Worm (Caenorhabditis elegans) whole organism, L1 larva: Measurements from ENCODE around the gene drr-1.

Experiments used
- C04F5.9 ChIP-seq: sonication (generic microtip); optimal IDR thresholded peaks from 2 replicates; lab custom pipeline; 2016; ENCODE audit warnings: missing genetic modification characterization, missing compliant biosample characterization
- C34B4.2 ChIP-seq: sonication (generic microtip); optimal IDR thresholded peaks from 2 replicates; lab custom pipeline; 2017; ENCODE audit warnings: mild to moderate bottlenecking, missing genetic modification characterization, missing compliant biosample characterization
- F16B12.6 ChIP-seq: fragments of 150-350 bp; optimal IDR thresholded peaks from 2 replicates; lab custom pipeline; 2014; ENCODE audit warnings: missing biosample characterization, missing genetic modification characterization
- aha-1 ChIP-seq: fragments of 150-350 bp; optimal IDR thresholded peaks from 2 replicates; lab custom pipeline; 2014; ENCODE audit warnings: missing biosample characterization, missing genetic modification characterization
- alr-1 ChIP-seq: fragments of 200-800 bp; sonication (Bioruptor generic); optimal IDR thresholded peaks from 2 replicates; lab custom pipeline; 2018; ENCODE audit warnings: borderline replicate concordance, mild to moderate bottlenecking, missing genetic modification characterization, missing compliant biosample characterization
- blmp-1 ChIP-seq: fragments of 150-350 bp; optimal IDR thresholded peaks from 2 replicates; lab custom pipeline; 2014; ENCODE audit warnings: missing biosample characterization, missing genetic modification characterization
- ceh-63 ChIP-seq: fragments of 200-800 bp; sonication (Bioruptor generic); optimal IDR thresholded peaks from 2 replicates; lab custom pipeline; 2018; ENCODE audit warnings: mild to moderate bottlenecking, missing genetic modification characterization, missing compliant biosample characterization
- ceh-8 ChIP-seq: fragments of 200-800 bp; sonication (Bioruptor generic); optimal IDR thresholded peaks from 2 replicates; lab custom pipeline; 2018; ENCODE audit warnings: mild to moderate bottlenecking, missing genetic modification characterization, moderate library complexity, missing compliant biosample characterization
- ceh-88 ChIP-seq: fragments of 200-800 bp; sonication (Bioruptor generic); IDR thresholded peaks from 2 replicates; pipeline ENCODE4 v1.3.6; 2022; ENCODE audit warnings: missing genetic modification characterization, missing compliant biosample characterization
- ceh-90 ChIP-seq: sonication (generic microtip); optimal IDR thresholded peaks from 2 replicates; lab custom pipeline; 2016; ENCODE audit warnings: missing genetic modification characterization, missing compliant biosample characterization
- ces-1 ChIP-seq: fragments of 150-350 bp; optimal IDR thresholded peaks from 2 replicates; lab custom pipeline; 2014; ENCODE audit warnings: missing biosample characterization, missing genetic modification reagents, missing genetic modification characterization
- dsc-1 ChIP-seq: sonication (generic microtip); optimal IDR thresholded peaks from 2 replicates; lab custom pipeline; 2016; ENCODE audit warnings: mild to moderate bottlenecking, missing genetic modification characterization, missing compliant biosample characterization
- efl-3 ChIP-seq: fragments of 200-800 bp; sonication (Bioruptor generic); optimal IDR thresholded peaks from 2 replicates; lab custom pipeline; 2018; ENCODE audit warnings: mild to moderate bottlenecking, missing genetic modification characterization, missing compliant biosample characterization
- fkh-4 ChIP-seq: sonication (generic microtip); optimal IDR thresholded peaks from 2 replicates; lab custom pipeline; 2016; ENCODE audit warnings: missing compliant biosample characterization, missing genetic modification characterization, borderline replicate concordance
- fkh-8 ChIP-seq: sonication (generic microtip); optimal IDR thresholded peaks from 2 replicates; lab custom pipeline; 2016; ENCODE audit warnings: mild to moderate bottlenecking, missing genetic modification characterization, missing compliant biosample characterization
- fos-1 ChIP-seq: fragments of 150-350 bp; optimal IDR thresholded peaks from 2 replicates; lab custom pipeline; 2014; ENCODE audit warnings: missing biosample characterization, missing genetic modification characterization
- hlh-17 ChIP-seq: fragments of 200-800 bp; sonication (Bioruptor generic); optimal IDR thresholded peaks from 2 replicates; lab custom pipeline; 2018; ENCODE audit warnings: missing genetic modification characterization, mild to moderate bottlenecking, missing compliant biosample characterization, moderate library complexity, borderline replicate concordance
- isw-1 ChIP-seq: fragments of 200-800 bp; sonication (Bioruptor generic); IDR thresholded peaks from 2 replicates; pipeline ENCODE4 v1.3.6; 2022; ENCODE audit warnings: missing genetic modification characterization, missing compliant biosample characterization
- lin-13 ChIP-seq: fragments of 150-350 bp; optimal IDR thresholded peaks from 2 replicates; lab custom pipeline; 2014; ENCODE audit warnings: missing biosample characterization, missing genetic modification reagents, missing genetic modification characterization
- lin-14 ChIP-seq: fragments of 200-800 bp; sonication (Bioruptor generic); optimal IDR thresholded peaks from 2 replicates; lab custom pipeline; 2018; ENCODE audit warnings: mild to moderate bottlenecking, missing genetic modification characterization, moderate library complexity, missing compliant biosample characterization
- lin-39 ChIP-seq: fragments of 150-350 bp; optimal IDR thresholded peaks from 2 replicates; lab custom pipeline; 2014; ENCODE audit warnings: missing biosample characterization, missing genetic modification reagents, missing genetic modification characterization
- lir-3 ChIP-seq: sonication (generic microtip); optimal IDR thresholded peaks from 2 replicates; lab custom pipeline; 2016; ENCODE audit warnings: mild to moderate bottlenecking, missing genetic modification characterization, moderate library complexity, missing compliant biosample characterization; ENCODE audit not compliant: poor library complexity
- mab-9 ChIP-seq: fragments of 200-800 bp; sonication (Bioruptor generic); IDR thresholded peaks from 2 replicates; pipeline ENCODE4 v1.3.6; 2022; ENCODE audit warnings: missing genetic modification reagents, missing genetic modification characterization, missing compliant biosample characterization
- mef-2 ChIP-seq: fragments of 150-350 bp; optimal IDR thresholded peaks from 2 replicates; lab custom pipeline; 2014; ENCODE audit warnings: missing biosample characterization, missing genetic modification characterization
- mep-1 ChIP-seq: fragments of 150-350 bp; optimal IDR thresholded peaks from 2 replicates; lab custom pipeline; 2014; ENCODE audit warnings: missing biosample characterization, missing genetic modification characterization
- nhr-11 ChIP-seq: fragments of 150-350 bp; optimal IDR thresholded peaks from 2 replicates; lab custom pipeline; 2014; ENCODE audit warnings: missing biosample characterization, missing genetic modification characterization
- nhr-12 ChIP-seq: sonication (generic microtip); optimal IDR thresholded peaks from 2 replicates; lab custom pipeline; 2017; ENCODE audit warnings: missing biosample characterization, missing genetic modification characterization
- nhr-19 ChIP-seq: fragments of 200-800 bp; sonication (Bioruptor generic); conservative IDR thresholded peaks from 2 replicates; pipeline ENCODE4 v1.3.6; 2022; ENCODE audit warnings: missing genetic modification characterization, missing compliant biosample characterization
- nhr-20 ChIP-seq: sonication (generic microtip); optimal IDR thresholded peaks from 2 replicates; lab custom pipeline; 2016; ENCODE audit warnings: mild to moderate bottlenecking, missing genetic modification characterization, missing compliant biosample characterization
- nhr-237 ChIP-seq: fragments of 150-350 bp; optimal IDR thresholded peaks from 2 replicates; lab custom pipeline; 2014; ENCODE audit warnings: missing biosample characterization, missing genetic modification characterization
- nhr-28 ChIP-seq: fragments of 150-350 bp; optimal IDR thresholded peaks from 2 replicates; lab custom pipeline; 2014; ENCODE audit warnings: missing biosample characterization, missing genetic modification characterization
- nhr-47 ChIP-seq: sonication (generic microtip); optimal IDR thresholded peaks from 2 replicates; lab custom pipeline; 2016; ENCODE audit warnings: mild to moderate bottlenecking, missing genetic modification characterization, moderate library complexity, missing compliant biosample characterization
- nhr-71 ChIP-seq: sonication (generic microtip); optimal IDR thresholded peaks from 2 replicates; lab custom pipeline; 2016; ENCODE audit warnings: mild to moderate bottlenecking, missing genetic modification characterization, moderate library complexity, missing compliant biosample characterization
- nhr-76 ChIP-seq: sonication (generic microtip); optimal IDR thresholded peaks from 2 replicates; lab custom pipeline; 2017; ENCODE audit warnings: missing biosample characterization, missing genetic modification characterization
- nhr-84 ChIP-seq: sonication (generic microtip); optimal IDR thresholded peaks from 2 replicates; lab custom pipeline; 2017; ENCODE audit warnings: missing biosample characterization, missing genetic modification characterization
- nhr-85 ChIP-seq: sonication (generic microtip); peaks from one replicate; lab custom pipeline; 2016; ENCODE audit warnings: missing genetic modification characterization, inconsistent platforms, missing compliant biosample characterization
- pag-3 ChIP-seq: sonication (generic microtip); optimal IDR thresholded peaks from 2 replicates; lab custom pipeline; 2017; ENCODE audit warnings: missing genetic modification characterization, mild to moderate bottlenecking, missing compliant biosample characterization, antibody characterized with exemption, borderline replicate concordance; ENCODE audit not compliant: insufficient read depth
- pqm-1 ChIP-seq: sonication (generic microtip); optimal IDR thresholded peaks from 3 replicates; lab custom pipeline; 2017; ENCODE audit warnings: missing biosample characterization, missing genetic modification characterization
- skn-1 ChIP-seq: fragments of 150-350 bp; optimal IDR thresholded peaks from 2 replicates; lab custom pipeline; 2014; ENCODE audit warnings: missing biosample characterization, missing genetic modification characterization
- snpc-4 ChIP-seq: fragments of 150-350 bp; optimal IDR thresholded peaks from 2 replicates; lab custom pipeline; 2014; ENCODE audit warnings: missing biosample characterization, missing genetic modification characterization
- snu-23 ChIP-seq: sonication (generic microtip); optimal IDR thresholded peaks from 2 replicates; lab custom pipeline; 2016; ENCODE audit warnings: missing genetic modification characterization, missing compliant biosample characterization
- sox-4 ChIP-seq: sonication (generic microtip); optimal IDR thresholded peaks from 2 replicates; lab custom pipeline; 2016; ENCODE audit warnings: missing genetic modification characterization, missing compliant biosample characterization
- sptf-1 ChIP-seq: fragments of 150-350 bp; optimal IDR thresholded peaks from 2 replicates; lab custom pipeline; 2014; ENCODE audit warnings: missing biosample characterization, missing genetic modification characterization
- sup-37 ChIP-seq: fragments of 200-800 bp; sonication (Bioruptor generic); optimal IDR thresholded peaks from 2 replicates; lab custom pipeline; 2018; ENCODE audit warnings: mild to moderate bottlenecking, missing genetic modification characterization, missing compliant biosample characterization
- tbx-2 ChIP-seq: sonication (generic microtip); optimal IDR thresholded peaks from 2 replicates; lab custom pipeline; 2016; ENCODE audit warnings: missing genetic modification characterization, missing compliant biosample characterization
- tlp-1 ChIP-seq: fragments of 150-350 bp; optimal IDR thresholded peaks from 2 replicates; lab custom pipeline; 2014; ENCODE audit warnings: missing biosample characterization, missing genetic modification characterization
- unc-130 ChIP-seq: fragments of 150-350 bp; optimal IDR thresholded peaks from 2 replicates; lab custom pipeline; 2017; ENCODE audit warnings: missing biosample characterization, missing genetic modification characterization, inconsistent platforms
- unc-62 ChIP-seq: fragments of 150-350 bp; optimal IDR thresholded peaks from 2 replicates; lab custom pipeline; 2014; ENCODE audit warnings: missing biosample characterization, missing genetic modification reagents, missing genetic modification characterization
- zip-4 ChIP-seq: fragments of 200-800 bp; sonication (Bioruptor generic); optimal IDR thresholded peaks from 2 replicates; lab custom pipeline; 2018; ENCODE audit warnings: mild to moderate bottlenecking, missing genetic modification characterization, moderate library complexity, missing compliant biosample characterization
- ztf-4 ChIP-seq: fragments of 150-350 bp; optimal IDR thresholded peaks from 2 replicates; lab custom pipeline; 2014; ENCODE audit warnings: missing biosample characterization, missing genetic modification characterization

drr-1 gene

DNA sequence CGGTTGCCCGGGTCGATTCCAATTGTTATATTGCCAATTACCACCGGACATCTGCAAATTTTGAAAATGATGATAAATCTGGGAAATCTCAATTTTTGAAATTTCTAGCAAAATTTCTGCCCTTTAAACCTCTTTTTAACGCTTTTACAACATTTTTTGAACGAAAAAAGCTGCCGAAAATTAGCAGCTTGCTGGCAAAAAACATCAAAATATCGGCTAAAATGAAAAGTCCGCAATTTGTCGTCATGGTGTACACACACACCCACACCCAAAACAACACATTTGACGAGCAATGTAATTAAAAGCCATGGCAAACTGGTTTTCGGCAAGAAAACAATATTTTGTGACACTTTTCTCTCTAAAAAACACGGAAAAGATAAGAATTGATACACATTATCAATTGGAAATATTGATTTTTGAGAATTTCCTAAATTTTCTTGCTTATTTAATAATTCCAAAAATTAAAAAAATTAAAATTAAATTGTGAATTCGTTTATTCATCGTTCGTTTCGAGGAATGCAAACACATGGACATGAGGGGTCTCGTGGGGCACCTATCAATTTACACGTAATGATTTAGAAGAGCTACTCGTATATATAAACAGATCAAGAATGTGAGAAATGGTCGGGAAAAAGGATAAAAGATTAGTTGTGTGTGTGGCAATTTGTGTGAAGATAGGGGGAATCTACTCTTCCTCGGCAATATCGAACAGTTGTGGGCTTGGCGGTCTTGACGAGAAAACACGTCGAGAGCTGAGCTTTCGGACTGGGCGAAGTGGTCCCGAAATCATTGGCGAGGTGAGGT lies 34.9 kb downstream of the drr-1 start, which contains the start of gene pqn-27 (continued):
- peak; percentile 23 for TF ChIP-seq snpc-4 (tag; lab: Kevin White, UChicago)
- no peak for TF ChIP-seq skn-1 (tag; lab: Kevin White, UChicago)
- peak; percentile 47 for TF ChIP-seq fos-1 (tag; lab: Kevin White, UChicago)
- TF ChIP-seq nhr-28: no peak
- no peak for TF ChIP-seq sptf-1 (tag; lab: Kevin White, UChicago)
- no peak for TF ChIP-seq nhr-11
- no peak for TF ChIP-seq mef-2 (tag; lab: Kevin White, UChicago)
- TF ChIP-seq nhr-71 (tag; lab: Kevin White, UChicago): peak; percentile 81
- TF ChIP-seq lin-14 (GFP tag; lab: Kevin White, UChicago): peak; percentile 76
- TF ChIP-seq ceh-90 (tag; lab: Kevin White, UChicago): no peak
- TF ChIP-seq dsc-1 (tag; lab: Kevin White, UChicago): peak; percentile 57
- TF ChIP-seq pqm-1 (tag; lab: Kevin White, UChicago): no peak
- peak; percentile 94 for TF ChIP-seq F16B12.6 (tag; lab: Kevin White, UChicago)
- no peak for TF ChIP-seq zip-4 (GFP tag; lab: Kevin White, UChicago)
- TF ChIP-seq nhr-19: peak; percentile 89
- TF ChIP-seq pag-3 (tag; lab: Kevin White, UChicago): peak; percentile 10
- no peak for TF ChIP-seq fkh-4 (tag; lab: Kevin White, UChicago)
- peak; percentile 89 for TF ChIP-seq nhr-85 (tag; lab: Kevin White, UChicago)
- TF ChIP-seq aha-1 (tag; lab: Kevin White, UChicago): no peak
- no peak for TF ChIP-seq hlh-17
- TF ChIP-seq nhr-12 (tag; lab: Kevin White, UChicago): peak; percentile 10
- no peak for TF ChIP-seq alr-1 (tag; lab: Kevin White, UChicago)
- no peak for TF ChIP-seq ceh-88 (GFP tag; lab: Robert Waterston, UW)
- TF ChIP-seq fkh-8 (tag; lab: Kevin White, UChicago): no peak
- peak; percentile 70 for TF ChIP-seq nhr-20 (tag; lab: Kevin White, UChicago)
- peak; percentile 64 for TF ChIP-seq lin-39 (tag; lab: Kevin White, UChicago)
- peak; percentile 79 for TF ChIP-seq tbx-2 (tag; lab: Kevin White, UChicago)
- no peak for TF ChIP-seq ces-1 (GFP tag; lab: Kevin White, UChicago)
- TF ChIP-seq blmp-1 (tag; lab: Kevin White, UChicago): peak; percentile 50
- no peak for TF ChIP-seq mab-9 (GFP tag; lab: Robert Waterston, UW)
- no peak for TF ChIP-seq sup-37
- no peak for TF ChIP-seq nhr-76
- TF ChIP-seq isw-1: 0 out of 2 replicates have a peak, but pooled peaks have one; percentile 4
- TF ChIP-seq C34B4.2 (tag; lab: Kevin White, UChicago): no peak
- TF ChIP-seq C04F5.9 (tag; lab: Kevin White, UChicago): peak; percentile 47
- TF ChIP-seq snu-23: peak; percentile 82
- no peak for TF ChIP-seq ceh-8 (GFP tag; lab: Kevin White, UChicago)
- TF ChIP-seq unc-130 (tag; lab: Kevin White, UChicago): peak; percentile 33

DNA sequence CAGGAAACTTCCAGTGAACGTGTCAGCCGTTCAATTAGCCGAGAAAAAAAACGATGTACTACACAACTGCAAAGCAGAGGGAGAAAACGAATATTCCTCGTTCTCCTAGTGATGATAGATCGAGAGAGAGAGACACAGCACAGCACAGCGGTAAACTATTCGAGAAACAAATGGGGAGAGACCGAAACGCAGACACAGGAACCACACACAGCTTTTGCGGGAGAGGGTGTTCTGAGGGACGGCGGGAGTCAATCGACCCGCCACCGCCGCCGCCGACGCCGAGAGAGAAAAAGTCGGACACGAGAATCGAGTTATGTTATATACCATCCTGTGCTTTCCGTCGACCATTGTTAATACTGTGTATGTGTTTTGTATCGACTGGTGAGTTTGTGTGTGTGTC lies 39.1 kb downstream of the drr-1 start:
- no peak for TF ChIP-seq C04F5.9 (tag; lab: Kevin White, UChicago)
- TF ChIP-seq nhr-47 (tag; lab: Kevin White, UChicago): no peak
- TF ChIP-seq efl-3 (GFP tag; lab: Kevin White, UChicago): no peak
- no peak for TF ChIP-seq ceh-8 (GFP tag; lab: Kevin White, UChicago)
- no peak for TF ChIP-seq tlp-1
- TF ChIP-seq pqm-1 (tag; lab: Kevin White, UChicago): no peak
- TF ChIP-seq nhr-11: no peak
- TF ChIP-seq ceh-63 (GFP tag; lab: Kevin White, UChicago): no peak
- TF ChIP-seq nhr-237 (tag; lab: Kevin White, UChicago): no peak
- TF ChIP-seq nhr-84 (tag; lab: Kevin White, UChicago): no peak
- TF ChIP-seq nhr-71 (tag; lab: Kevin White, UChicago): no peak
- TF ChIP-seq nhr-20 (tag; lab: Kevin White, UChicago): peak; percentile 21
- TF ChIP-seq hlh-17: no peak
- TF ChIP-seq lir-3 (tag; lab: Kevin White, UChicago): no peak
- no peak for TF ChIP-seq unc-62
- no peak for TF ChIP-seq ztf-4 (tag; lab: Kevin White, UChicago)
- TF ChIP-seq alr-1 (tag; lab: Kevin White, UChicago): no peak
- TF ChIP-seq blmp-1 (tag; lab: Kevin White, UChicago): no peak
- peak; percentile 83 for TF ChIP-seq lin-14 (GFP tag; lab: Kevin White, UChicago)
- no peak for TF ChIP-seq lin-13 (GFP tag; lab: Kevin White, UChicago)
- TF ChIP-seq mep-1 (tag; lab: Kevin White, UChicago): peak; percentile 3
- TF ChIP-seq tbx-2 (tag; lab: Kevin White, UChicago): peak; percentile 13
- TF ChIP-seq nhr-12 (tag; lab: Kevin White, UChicago): no peak
- no peak for TF ChIP-seq sox-4
